Fruit fly (Drosophila melanogaster): ENCODE data around the gene CG42681.
"Not testable (repeated sequence)": the region's sequence is repeated elsewhere in the genome, so short reads cannot be mapped to it uniquely, and the experiment has no call there.

- not testable (repeated sequence) for TF ChIP-seq CG8478, CTCF (optimal IDR thresholded peaks at IDR 0.05)
Measured at dm6 chr2L:14739614-14740013, 4.6 kb upstream of the CG42681 start, which contains the start of gene CG42585.

All from S2 (cell line).